Worm (Caenorhabditis elegans) whole organism, young adult: ENCODE measurements around the gene F09C8.1.

Experiments
- F10E7.11 ChIP-seq: sonication (generic microtip); optimal IDR thresholded peaks from 2 replicates; lab custom pipeline; 2017; ENCODE audit warnings: mild to moderate bottlenecking, missing genetic modification characterization, moderate library complexity, missing compliant biosample characterization
- F22D6.2 ChIP-seq: sonication (generic microtip); optimal IDR thresholded peaks from 2 replicates; lab custom pipeline; 2016; ENCODE audit warnings: mild to moderate bottlenecking, missing genetic modification characterization, missing compliant biosample characterization
- F33H1.4 ChIP-seq: fragments of 200-800 bp; sonication (Bioruptor generic); IDR thresholded peaks from 2 replicates; pipeline ENCODE4 v1.3.6; 2022; ENCODE audit warnings: missing genetic modification reagents, missing genetic modification characterization, missing compliant biosample characterization
- F37B4.10 ChIP-seq: fragments of 200-800 bp; sonication (Bioruptor generic); IDR thresholded peaks from 2 replicates; pipeline ENCODE4 v1.3.6; 2022; ENCODE audit warnings: missing genetic modification characterization, missing compliant biosample characterization
- F39B2.1 ChIP-seq: fragments of 200-800 bp; sonication (Bioruptor generic); IDR thresholded peaks from 2 replicates; pipeline ENCODE4 v1.3.6; 2022; ENCODE audit warnings: missing genetic modification reagents, missing genetic modification characterization, missing compliant biosample characterization
- ceh-91 ChIP-seq: fragments of 200-800 bp; sonication (Bioruptor generic); IDR thresholded peaks from 2 replicates; pipeline ENCODE4 v1.3.6; 2022; ENCODE audit warnings: missing genetic modification reagents, missing genetic modification characterization, missing compliant biosample characterization
- dpl-1 ChIP-seq: fragments of 150-350 bp; optimal IDR thresholded peaks from 2 replicates; lab custom pipeline; 2014; ENCODE audit warnings: missing biosample characterization, missing genetic modification reagents, missing genetic modification characterization
- egl-44 ChIP-seq: fragments of 200-800 bp; sonication (Bioruptor generic); IDR thresholded peaks from 2 replicates; pipeline ENCODE4 v1.3.6; 2022; ENCODE audit warnings: missing genetic modification reagents, missing genetic modification characterization, missing compliant biosample characterization
- fkh-3 ChIP-seq: sonication (generic microtip); optimal IDR thresholded peaks from 2 replicates; lab custom pipeline; 2016; ENCODE audit warnings: mild to moderate bottlenecking, missing genetic modification characterization, missing compliant biosample characterization
- madf-6 ChIP-seq: fragments of 200-800 bp; sonication (Bioruptor generic); IDR thresholded peaks from 2 replicates; pipeline ENCODE4 v1.3.6; 2022; ENCODE audit warnings: missing genetic modification reagents, missing genetic modification characterization, missing compliant biosample characterization
- snpc-4 ChIP-seq, 5 experiments: fragments of 150-350 bp in 1 of 5; sonication (generic microtip) in 4 of 5; optimal IDR thresholded peaks; 2 replicates each; lab custom pipeline; 2014 to 2018; ENCODE audit warnings: missing genetic modification characterization in 5 of 5, missing biosample characterization in 3 of 5, antibody characterized with exemption in 2 of 5, mild to moderate bottlenecking in 2 of 5, missing compliant biosample characterization in 2 of 5, missing genotype in 2 of 5, moderate library complexity in 2 of 5, missing genetic modification reagents in 1 of 5
- xnd-1 ChIP-seq: sonication (generic microtip); optimal IDR thresholded peaks from 2 replicates; lab custom pipeline; 2016; ENCODE audit warnings: missing genotype, missing genetic modification reagents, missing genetic modification characterization, missing compliant biosample characterization
- ztf-25 ChIP-seq: fragments of 200-800 bp; sonication (Bioruptor generic); IDR thresholded peaks from 2 replicates; pipeline ENCODE4 v1.3.6; 2022; ENCODE audit warnings: missing genetic modification reagents, missing genetic modification characterization, missing compliant biosample characterization

- TF ChIP-seq F22D6.2 (no peak), dpl-1 (GFP tag; lab: Kevin White, UChicago) (no peak), madf-6 (GFP tag; lab: Robert Waterston, UW) (no peak), F10E7.11 (no peak), F39B2.1 (GFP tag; lab: Robert Waterston, UW) (no peak), snpc-4 (GFP tag; optimal IDR thresholded peaks at IDR 0.05; lab: Kevin White, UChicago) (no peak), snpc-4 (tag; optimal IDR thresholded peaks at IDR 0.05; lab: Kevin White, UChicago) (no peak), fkh-3 (tag; lab: Kevin White, UChicago) (no peak), ceh-91 (GFP tag; lab: Robert Waterston, UW) (no peak), ztf-25 (no peak), xnd-1 (tag; lab: Kevin White, UChicago) (no peak), F33H1.4 (no peak), F37B4.10 (GFP tag; lab: Robert Waterston, UW) (0 out of 2 replicates have a peak, but pooled peaks have one; percentile 53), egl-44 (GFP tag; lab: Robert Waterston, UW) (no peak)
Observed at ce11 chrX:16124794-16125193, 38.5 kb downstream of the F09C8.1 start.
